Worm (Caenorhabditis elegans): ENCODE measurements around the gene clec-88.
A peak's percentile ranks its signal among the peaks of the same experiment; 100 is the strongest.

Gene clec-88

DNA sequence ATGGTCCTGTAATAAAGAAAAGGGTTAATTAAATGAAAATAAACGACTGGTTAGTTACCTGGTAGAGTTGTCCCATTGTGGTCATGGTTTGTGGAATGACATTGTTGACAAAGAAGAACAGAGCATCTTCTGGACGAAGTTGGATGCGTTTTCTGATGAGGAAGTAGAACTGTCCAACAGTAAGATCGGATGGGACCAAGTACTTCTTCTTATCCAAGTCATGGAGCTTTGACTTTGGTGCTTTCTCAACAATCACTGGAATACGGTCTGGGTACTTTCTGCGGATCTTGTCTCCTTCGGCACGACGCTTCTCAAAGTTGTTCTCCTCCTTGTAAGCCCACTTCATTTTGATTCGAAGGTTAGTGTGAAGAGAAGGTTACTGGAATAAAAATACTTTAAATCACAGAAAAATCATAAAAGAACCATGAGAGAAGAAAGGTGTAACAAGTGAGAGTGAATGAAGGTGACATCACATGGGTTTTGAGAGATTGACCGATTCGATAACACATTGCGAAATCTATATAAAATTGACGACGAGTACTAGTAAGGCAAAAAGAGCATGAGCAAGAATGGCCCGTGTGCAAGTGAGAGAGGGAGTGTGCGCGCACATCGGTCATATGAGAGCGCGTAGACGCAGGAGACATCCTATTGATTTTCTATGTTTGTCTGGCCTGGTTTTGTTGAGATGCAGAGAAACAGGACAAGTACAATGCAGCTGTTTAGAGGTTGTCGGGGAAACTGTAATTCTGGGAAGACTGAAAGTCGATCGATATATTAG, 18.0 kb upstream of the clec-88 start, which contains the start of gene lgg-1:
Gene lgg-1, minus strand, starts transcription at position 379 of the 778 bp plus-strand sequence.
- TF ChIP-seq elt-3 (tag; optimal IDR thresholded peaks at IDR 0.05) = no peak
- no peak for TF ChIP-seq nhr-67 (tag; optimal IDR thresholded peaks at IDR 0.05)
- no peak for TF ChIP-seq skn-1 (tag; optimal IDR thresholded peaks at IDR 0.05)
- TF ChIP-seq eor-1 (tag; optimal IDR thresholded peaks at IDR 0.05) = no peak
- TF ChIP-seq ztf-4 (tag; optimal IDR thresholded peaks at IDR 0.05) = no peak
- TF ChIP-seq nhr-11 (tag; optimal IDR thresholded peaks at IDR 0.05) = no peak
- no peak for TF ChIP-seq ceh-16 (tag; optimal IDR thresholded peaks at IDR 0.05)
- no peak for TF ChIP-seq unc-62 (GFP tag; optimal IDR thresholded peaks at IDR 0.05)
- TF ChIP-seq hmg-11 (tag; optimal IDR thresholded peaks at IDR 0.05) = no peak
- no peak for TF ChIP-seq ztf-11 (tag; optimal IDR thresholded peaks at IDR 0.05)
- TF ChIP-seq jun-1 (tag; optimal IDR thresholded peaks at IDR 0.05) = peak; percentile 70
- TF ChIP-seq lsy-12 (tag; optimal IDR thresholded peaks at IDR 0.05) = peak; percentile 60
- no peak for TF ChIP-seq nhr-28 (tag; optimal IDR thresholded peaks at IDR 0.05)
- peak; percentile 9 for TF ChIP-seq nhr-23 (tag; optimal IDR thresholded peaks at IDR 0.05)
- TF ChIP-seq ZK546.5 (tag; optimal IDR thresholded peaks at IDR 0.05) = no peak
- no peak for TF ChIP-seq aly-2 (tag; optimal IDR thresholded peaks at IDR 0.05)
- TF ChIP-seq ceh-28 (tag; optimal IDR thresholded peaks at IDR 0.05) = peak; percentile 74
- no peak for TF ChIP-seq daf-12 (tag; optimal IDR thresholded peaks at IDR 0.05)
- TF ChIP-seq unc-39 (tag; optimal IDR thresholded peaks at IDR 0.05) = no peak
- TF ChIP-seq lin-15B (tag; optimal IDR thresholded peaks at IDR 0.05) = peak; percentile 30
- TF ChIP-seq egl-27 (tag; optimal IDR thresholded peaks at IDR 0.05) = no peak
- no peak for TF ChIP-seq fos-1 (tag; optimal IDR thresholded peaks at IDR 0.05)
- TF ChIP-seq nhr-25 (tag; optimal IDR thresholded peaks at IDR 0.05) = peak; percentile 83
- TF ChIP-seq elt-2 (tag; optimal IDR thresholded peaks at IDR 0.05) = no peak
- TF ChIP-seq elt-1 (tag; optimal IDR thresholded peaks at IDR 0.05) = no peak
- peak; percentile 73 for TF ChIP-seq nfya-1 (tag; optimal IDR thresholded peaks at IDR 0.05; ENCODE audit: insufficient read depth)
- TF ChIP-seq pha-4 (tag; optimal IDR thresholded peaks at IDR 0.05) = peak; percentile 71
- TF ChIP-seq nhr-77 (tag; optimal IDR thresholded peaks at IDR 0.05) = no peak
- TF ChIP-seq fkh-10 (GFP tag; optimal IDR thresholded peaks at IDR 0.05) = no peak
- TF ChIP-seq R02D3.7 (tag; optimal IDR thresholded peaks at IDR 0.05) = no peak
- TF ChIP-seq zag-1 (tag; optimal IDR thresholded peaks at IDR 0.05) = no peak
- no peak for TF ChIP-seq fkh-2 (tag; optimal IDR thresholded peaks at IDR 0.05)
- TF ChIP-seq ceh-9 (tag; optimal IDR thresholded peaks at IDR 0.05) = no peak
- TF ChIP-seq lin-39 (tag; optimal IDR thresholded peaks at IDR 0.05) = peak; percentile 40
- peak; percentile 4 for TF ChIP-seq snpc-4 (tag; optimal IDR thresholded peaks at IDR 0.05)
- TF ChIP-seq mdl-1 (tag; optimal IDR thresholded peaks at IDR 0.05) = peak; percentile 10
- TF ChIP-seq nhr-12 (tag; optimal IDR thresholded peaks at IDR 0.05) = no peak
- TF ChIP-seq nhr-43 (tag; optimal IDR thresholded peaks at IDR 0.05; ENCODE audit: poor library complexity, severe bottlenecking) = peak; percentile 63
- no peak for TF ChIP-seq sea-2 (GFP tag; optimal IDR thresholded peaks at IDR 0.05)
- no peak for TF ChIP-seq nhr-76 (tag; optimal IDR thresholded peaks at IDR 0.05)
- no peak for TF ChIP-seq mml-1 (tag; optimal IDR thresholded peaks at IDR 0.05)
- TF ChIP-seq ama-1 (optimal IDR thresholded peaks at IDR 0.05) = peak; percentile 98
- no peak for TF ChIP-seq pqm-1 (tag; optimal IDR thresholded peaks at IDR 0.05)
- no peak for TF ChIP-seq nhr-237 (tag; optimal IDR thresholded peaks at IDR 0.05)
- TF ChIP-seq ceh-82 (tag; optimal IDR thresholded peaks at IDR 0.05) = no peak
- no peak for TF ChIP-seq tbx-2 (tag; optimal IDR thresholded peaks at IDR 0.05)
- TF ChIP-seq egl-5 (tag; optimal IDR thresholded peaks at IDR 0.05) = peak; percentile 29
